Fruit fly (Drosophila melanogaster): Measurements from ENCODE around the gene Dad.
A peak's percentile ranks its signal among the peaks of the same experiment; 100 is the strongest.

Gene Dad

dm6 chr3R:17042838-17043569 is 10.8 kb upstream of the Dad start, which contains the start of the genes bdwf and Patr-1 (continued):
- no peak for TF ChIP-seq unpg (GFP tag; optimal IDR thresholded peaks at IDR 0.05)
- TF ChIP-seq E2f1 (GFP tag; IDR thresholded peaks at IDR 0.05) = no peak
- no peak for TF ChIP-seq PHDP (tag; optimal IDR thresholded peaks at IDR 0.05)
- no peak; the same call in 3 of the 4 replicates for TF ChIP-seq Gug (GFP tag; IDR thresholded peaks at IDR 0.05)
- no peak for TF ChIP-seq her (GFP tag; optimal IDR thresholded peaks at IDR 0.05)
- no peak for TF ChIP-seq CG12744 (GFP tag; optimal IDR thresholded peaks at IDR 0.05)
- peak; percentile 85 for TF ChIP-seq Sry-δ (GFP tag; optimal IDR thresholded peaks at IDR 0.05)
- peak; percentile 46 for TF ChIP-seq CG17186 (GFP tag; optimal IDR thresholded peaks at IDR 0.05)
- no peak for TF ChIP-seq CG31365 (tag; optimal IDR thresholded peaks at IDR 0.05)
- peak; percentile 84 for TF ChIP-seq nerfin-2 (GFP tag; IDR thresholded peaks at IDR 0.05; ENCODE audit: partially characterized antibody)
- TF ChIP-seq gt (GFP tag; IDR thresholded peaks at IDR 0.05) = no peak
- no peak for TF ChIP-seq CG9797 (GFP tag; optimal IDR thresholded peaks at IDR 0.05)
- peak; percentile 7 for TF ChIP-seq az2 (GFP tag; optimal IDR thresholded peaks at IDR 0.05)
- TF ChIP-seq CG10321 (GFP tag; IDR thresholded peaks at IDR 0.05) = no peak
- TF ChIP-seq esg (GFP tag; conservative IDR thresholded peaks at IDR 0.05) = no peak
- TF ChIP-seq CG3847 (GFP tag; IDR thresholded peaks at IDR 0.05) = peak; percentile 25; the same call in 1 of the 2 replicates
- no peak for TF ChIP-seq Meics (GFP tag; optimal IDR thresholded peaks at IDR 0.05)
- peak; percentile 29 for TF ChIP-seq Dp (GFP tag; optimal IDR thresholded peaks at IDR 0.05)
- peak; percentile 52 for TF ChIP-seq CG2120 (GFP tag; optimal IDR thresholded peaks at IDR 0.05)
- peak; percentile 91 for TF ChIP-seq HLH4C (GFP tag; IDR thresholded peaks at IDR 0.05; ENCODE audit: partially characterized antibody)
- TF ChIP-seq seq (GFP tag; IDR thresholded peaks at IDR 0.05) = no peak
- TF ChIP-seq sens-2 (GFP tag; IDR thresholded peaks at IDR 0.05) = no peak
- TF ChIP-seq tna (GFP tag; IDR thresholded peaks at IDR 0.05; ENCODE audit: partially characterized antibody) = peak; percentile 89
- no peak for TF ChIP-seq CG14014 (GFP tag; IDR thresholded peaks at IDR 0.05)
- TF ChIP-seq crp (GFP tag; optimal IDR thresholded peaks at IDR 0.05) = peak in 1 of 2 experiments; percentile 6
- TF ChIP-seq CG9215 (GFP tag; IDR thresholded peaks at IDR 0.05) = no peak
- TF ChIP-seq gcm (GFP tag; optimal IDR thresholded peaks at IDR 0.05) = peak; percentile 4
- no peak for TF ChIP-seq ase (GFP tag; IDR thresholded peaks at IDR 0.05)

dm6 chr3R:17043570-17043923 is 10.3 kb upstream of the Dad start:
- TF ChIP-seq Hr39 (optimal IDR thresholded peaks at IDR 0.05) = no peak
- no peak for TF ChIP-seq chm (GFP tag; IDR thresholded peaks at IDR 0.05)
- peak; percentile 51; the same call in 1 of the 2 replicates for TF ChIP-seq sna (GFP tag; IDR thresholded peaks at IDR 0.05; ENCODE audit: partially characterized antibody)
- TF ChIP-seq Dll (GFP tag; IDR thresholded peaks at IDR 0.05; ENCODE audit: partially characterized antibody) = peak; percentile 63; the same call in 2 of the 4 replicates
- TF ChIP-seq CG11696 (GFP tag; IDR thresholded peaks at IDR 0.05) = no peak
- TF ChIP-seq CG31224 (GFP tag; IDR thresholded peaks at IDR 0.05) = no peak
- peak; percentile 44 for TF ChIP-seq Med (GFP tag)
- 0 out of 3 replicates have a peak, but pooled peaks have one; percentile 5 for TF ChIP-seq Doc3 (GFP tag; IDR thresholded peaks at IDR 0.05; ENCODE audit: partially characterized antibody)
- no peak for TF ChIP-seq pzg (GFP tag; optimal IDR thresholded peaks at IDR 0.05)
- TF ChIP-seq CG7839 (tag; optimal IDR thresholded peaks at IDR 0.05) = no peak
- no peak for TF ChIP-seq pb (GFP tag; optimal IDR thresholded peaks at IDR 0.05)
- TF ChIP-seq CG4617 (GFP tag; optimal IDR thresholded peaks at IDR 0.05; ENCODE audit: borderline replicate concordance) = peak; percentile 61
- TF ChIP-seq CG17328 (GFP tag; IDR thresholded peaks at IDR 0.05) = 0 out of 2 replicates have a peak, but pooled peaks have one; percentile 16
- no peak for TF ChIP-seq unc-4 (GFP tag; IDR thresholded peaks at IDR 0.05; ENCODE audit: partially characterized antibody)
- no peak for TF ChIP-seq CG2199 (GFP tag; IDR thresholded peaks at IDR 0.05)
- no peak for TF ChIP-seq Ssrp (tag; optimal IDR thresholded peaks at IDR 0.05)
- no peak for TF ChIP-seq CG7786 (GFP tag; optimal IDR thresholded peaks at IDR 0.05)
- TF ChIP-seq Dbx (GFP tag; IDR thresholded peaks at IDR 0.05) = no peak
- TF ChIP-seq pho (GFP tag; optimal IDR thresholded peaks at IDR 0.05) = no peak
- no peak for TF ChIP-seq schlank (tag; optimal IDR thresholded peaks at IDR 0.05)
- TF ChIP-seq CG17385 (GFP tag; optimal IDR thresholded peaks at IDR 0.05) = no peak
- no peak for TF ChIP-seq vnd (GFP tag; IDR thresholded peaks at IDR 0.05; ENCODE audit: partially characterized antibody)
- TF ChIP-seq wek (GFP tag; optimal IDR thresholded peaks at IDR 0.05) = no peak

Measured in whole organism, embryonic.